Worm (Caenorhabditis elegans) whole organism, L3 larva: ENCODE data around the gene F44D12.8.

ENCODE experiments used
- egl-5 ChIP-seq: fragments of 150-350 bp; optimal IDR thresholded peaks from 2 replicates; lab custom pipeline; 2017; ENCODE audit warnings: missing biosample characterization, missing genetic modification reagents, missing genetic modification characterization, inconsistent platforms
- mdl-1 ChIP-seq: fragments of 150-350 bp; optimal IDR thresholded peaks from 2 replicates; lab custom pipeline; 2014; ENCODE audit warnings: missing biosample characterization, missing genetic modification characterization
- nhr-28 ChIP-seq: fragments of 150-350 bp; optimal IDR thresholded peaks from 2 replicates; lab custom pipeline; 2014; ENCODE audit warnings: missing biosample characterization, missing genetic modification characterization

DNA sequence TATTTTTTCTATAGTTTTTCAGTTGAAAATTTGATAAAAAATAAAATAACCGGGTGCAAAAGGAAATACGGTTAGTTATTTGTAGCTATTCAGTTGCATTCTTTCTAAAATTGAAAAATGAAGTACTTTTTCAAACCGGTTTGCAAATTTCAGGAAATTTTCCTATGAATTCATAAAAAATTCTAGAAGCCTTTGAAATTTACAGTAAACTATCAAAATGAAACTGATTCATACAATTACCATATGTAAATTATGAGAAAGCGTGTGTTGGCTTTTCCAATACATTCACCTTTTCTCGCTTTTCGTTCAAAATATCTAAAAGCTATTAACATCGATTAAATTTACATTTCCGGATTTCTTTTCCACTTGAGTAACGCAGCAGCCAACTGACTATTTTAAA lies 6.1 kb upstream of the F44D12.8 start, which contains the start of gene ent-7:
- TF ChIP-seq nhr-28 (tag; lab: Kevin White, UChicago) (no peak), egl-5 (tag; lab: Kevin White, UChicago) (no peak), mdl-1 (tag; lab: Kevin White, UChicago) (no peak)
